Worm (Caenorhabditis elegans): ENCODE measurements around the gene R11D1.13.
A peak's percentile ranks its signal among the peaks of the same experiment; 100 is the strongest.

R11D1.13 gene

ce11 chrV:12733465-12734248, 6.7 kb downstream of the R11D1.13 start, which contains the start of the genes dhs-21 and xbx-9:
TSS of gene dhs-21 (minus strand) at chrV:12733645.
TSS of gene xbx-9 (plus strand) at chrV:12734198.
- TF ChIP-seq elt-2 (tag; optimal IDR thresholded peaks at IDR 0.05) (peak; percentile 62), pat-9 (tag; optimal IDR thresholded peaks at IDR 0.05) (no peak), lin-11 (tag; optimal IDR thresholded peaks at IDR 0.05) (no peak)

ce11 chrV:12736166-12736753, 9.3 kb downstream of the R11D1.13 start, which contains the start of gene cky-1:
TSS of gene cky-1 (plus strand) at chrV:12736703.
- peak; percentile 35 for TF ChIP-seq tbx-2 (tag; optimal IDR thresholded peaks at IDR 0.05)
- TF ChIP-seq unc-42 (tag; optimal IDR thresholded peaks at IDR 0.05): no peak

- TF ChIP-seq hlh-13 (GFP tag; optimal IDR thresholded peaks at IDR 0.05): no peak
- no peak for TF ChIP-seq C08G9.2 (tag; optimal IDR thresholded peaks at IDR 0.05)
- no peak for TF ChIP-seq unc-3 (GFP tag; conservative IDR thresholded peaks at IDR 0.05)
- no peak for TF ChIP-seq unc-3 (tag; optimal IDR thresholded peaks at IDR 0.05)
- TF ChIP-seq F13H6.1 (tag; optimal IDR thresholded peaks at IDR 0.05): no peak
- no peak for TF ChIP-seq ceh-18 (tag; optimal IDR thresholded peaks at IDR 0.05)
Measured at ce11 chrV:12741684-12742083, 14.7 kb downstream of the R11D1.13 start, which contains the start of gene hrg-7. TSS of gene hrg-7 (plus strand) at chrV:12742041.

ce11 chrV:12743778-12744502, 17.0 kb downstream of the R11D1.13 start:
- TF ChIP-seq tbx-2 (tag; optimal IDR thresholded peaks at IDR 0.05): no peak
- no peak for TF ChIP-seq lin-11 (tag; optimal IDR thresholded peaks at IDR 0.05)
- no peak for TF ChIP-seq ets-4 (tag; optimal IDR thresholded peaks at IDR 0.05)
- TF ChIP-seq C38D4.7 (GFP tag; optimal IDR thresholded peaks at IDR 0.05): no peak
- TF ChIP-seq npax-4 (tag; optimal IDR thresholded peaks at IDR 0.05): no peak
- no peak for TF ChIP-seq sox-4 (tag; optimal IDR thresholded peaks at IDR 0.05)
- no peak for TF ChIP-seq dmd-4 (tag; optimal IDR thresholded peaks at IDR 0.05; ENCODE audit: borderline replicate concordance)
- no peak for TF ChIP-seq elt-2 (tag; optimal IDR thresholded peaks at IDR 0.05)
- TF ChIP-seq ceh-22 (tag; optimal IDR thresholded peaks at IDR 0.05): no peak
- TF ChIP-seq ttx-3 (tag; optimal IDR thresholded peaks at IDR 0.05): no peak
- no peak for TF ChIP-seq eyg-1 (tag; optimal IDR thresholded peaks at IDR 0.05)
- TF ChIP-seq pqm-1 (tag; optimal IDR thresholded peaks at IDR 0.05): no peak
- no peak for TF ChIP-seq nfya-1 (tag; optimal IDR thresholded peaks at IDR 0.05)
- no peak for TF ChIP-seq ahr-1 (tag; optimal IDR thresholded peaks at IDR 0.05)
- no peak for TF ChIP-seq tbx-7 (tag; optimal IDR thresholded peaks at IDR 0.05)
- TF ChIP-seq zip-5 (tag; optimal IDR thresholded peaks at IDR 0.05): no peak
- TF ChIP-seq K02D7.2 (tag; optimal IDR thresholded peaks at IDR 0.05): no peak
- TF ChIP-seq ztf-16 (tag; optimal IDR thresholded peaks at IDR 0.05): no peak
- no peak for TF ChIP-seq C08G9.2 (tag; optimal IDR thresholded peaks at IDR 0.05)

- no peak for TF ChIP-seq ceh-34 (tag; optimal IDR thresholded peaks at IDR 0.05)
- TF ChIP-seq elt-2 (tag; optimal IDR thresholded peaks at IDR 0.05): peak; percentile 74
Measured at ce11 chrV:12744979-12745378, 18.0 kb downstream of the R11D1.13 start, which contains the start of gene C15C8.7. TSS of gene C15C8.7 (minus strand) at chrV:12745050.

- no peak for TF ChIP-seq ceh-34 (tag; optimal IDR thresholded peaks at IDR 0.05)
- no peak for TF ChIP-seq ceh-14 (tag; optimal IDR thresholded peaks at IDR 0.05)
- no peak for TF ChIP-seq pat-9 (tag; optimal IDR thresholded peaks at IDR 0.05)
- no peak for TF ChIP-seq pag-3 (tag; optimal IDR thresholded peaks at IDR 0.05; ENCODE audit: borderline replicate concordance)
- no peak for TF ChIP-seq ama-1 (optimal IDR thresholded peaks at IDR 0.05)
Measured at ce11 chrV:12747431-12747830, 20.5 kb downstream of the R11D1.13 start, which contains the start of gene C15C8.4. TSS of gene C15C8.4 (minus strand) at chrV:12747463.
